Worm (Caenorhabditis elegans) whole organism, midembryonic: Measurements from ENCODE around the gene cki-2.

ENCODE experiments used
- T22C8.4 ChIP-seq: fragments of 200-800 bp; sonication (Bioruptor generic); IDR thresholded peaks from 2 replicates; pipeline ENCODE4 v1.3.6; 2022; ENCODE audit warnings: missing genetic modification characterization, missing compliant biosample characterization
- cog-1 ChIP-seq: sonication (generic microtip); optimal IDR thresholded peaks from 2 replicates; lab custom pipeline; 2016; ENCODE audit warnings: missing genetic modification characterization, missing compliant biosample characterization
- flt-1 ChIP-seq: fragments of 200-800 bp; sonication (Bioruptor generic); IDR thresholded peaks from 2 replicates; pipeline ENCODE4 v1.3.6; 2022; ENCODE audit warnings: missing genetic modification characterization, missing compliant biosample characterization
- klf-2 ChIP-seq: fragments of 200-800 bp; sonication (Bioruptor generic); conservative IDR thresholded peaks from 2 replicates; pipeline ENCODE4 v1.3.6; 2022; ENCODE audit warnings: missing genetic modification reagents, missing genetic modification characterization, missing compliant biosample characterization
- med-1 ChIP-seq: sonication (generic microtip); optimal IDR thresholded peaks from 2 replicates; lab custom pipeline; 2017; ENCODE audit warnings: missing genetic modification characterization, mild to moderate bottlenecking, missing compliant biosample characterization, antibody characterized with exemption, missing genetic modification reagents; ENCODE audit not compliant: insufficient read depth
- ref-1 ChIP-seq: fragments of 200-800 bp; sonication (Bioruptor generic); conservative IDR thresholded peaks from 2 replicates; pipeline ENCODE4 v1.3.6; 2022; ENCODE audit warnings: missing genetic modification reagents, missing genetic modification characterization, missing compliant biosample characterization
- tab-1 ChIP-seq: fragments of 200-800 bp; sonication (Bioruptor generic); IDR thresholded peaks from 2 replicates; pipeline ENCODE4 v1.3.6; 2022; ENCODE audit warnings: missing genetic modification characterization, missing compliant biosample characterization
- ztf-23 ChIP-seq: fragments of 200-800 bp; sonication (Bioruptor generic); IDR thresholded peaks from 2 replicates; pipeline ENCODE4 v1.3.6; 2022; ENCODE audit warnings: missing genetic modification reagents, missing genetic modification characterization, missing compliant biosample characterization
- ztf-29 ChIP-seq: fragments of 200-800 bp; sonication (Bioruptor generic); IDR thresholded peaks from 2 replicates; pipeline ENCODE4 v1.3.6; 2022; ENCODE audit warnings: missing genetic modification reagents, missing genetic modification characterization, missing compliant biosample characterization

The cki-2 gene

ce11 chrII:7816163-7816776 lies at the start of gene cki-2:
Gene cki-2, plus strand, starts transcription at chrII:7816499.
- TF ChIP-seq T22C8.4 (peak; percentile 37; the same call in 1 of the 2 replicates), flt-1 (GFP tag; lab: Robert Waterston, UW) (no peak)

- TF ChIP-seq klf-2 (GFP tag; lab: Robert Waterston, UW): no peak
- no peak for TF ChIP-seq T22C8.4
- TF ChIP-seq cog-1 (tag; lab: Kevin White, UChicago): no peak
- TF ChIP-seq ref-1 (GFP tag; lab: Robert Waterston, UW): no peak
- no peak for TF ChIP-seq tab-1 (GFP tag; lab: Robert Waterston, UW)
These were observed 47.0 kb upstream of the cki-2 start for ce11 chrII:7769254-7769653.

ce11 chrII:7770253-7770652 lies 46.0 kb upstream of the cki-2 start:
- TF ChIP-seq T22C8.4 (no peak), med-1 (GFP tag; lab: Kevin White, UChicago) (no peak), cog-1 (tag; lab: Kevin White, UChicago) (no peak), klf-2 (GFP tag; lab: Robert Waterston, UW) (no peak), flt-1 (GFP tag; lab: Robert Waterston, UW) (no peak)

- no peak for TF ChIP-seq ref-1 (GFP tag; lab: Robert Waterston, UW)
These were observed 44.4 kb upstream of the cki-2 start, which contains the start of gene C06A8.8 for ce11 chrII:7771917-7772316. Gene C06A8.8, minus strand, starts transcription at chrII:7772017.

ce11 chrII:7772411-7772810 lies 43.9 kb upstream of the cki-2 start, which contains the start of gene C06A8.6:
Gene C06A8.6, plus strand, starts transcription at chrII:7772499.
- no peak for TF ChIP-seq ref-1 (GFP tag; lab: Robert Waterston, UW)
- TF ChIP-seq tab-1 (GFP tag; lab: Robert Waterston, UW): no peak
- no peak for TF ChIP-seq cog-1 (tag; lab: Kevin White, UChicago)
- no peak for TF ChIP-seq ztf-29 (GFP tag; lab: Robert Waterston, UW)
- no peak for TF ChIP-seq klf-2 (GFP tag; lab: Robert Waterston, UW)
- TF ChIP-seq T22C8.4: no peak
- TF ChIP-seq ztf-23 (GFP tag; lab: Robert Waterston, UW): no peak
- no peak for TF ChIP-seq flt-1 (GFP tag; lab: Robert Waterston, UW)

ce11 chrII:7773427-7773993 lies 42.8 kb upstream of the cki-2 start:
- TF ChIP-seq klf-2 (GFP tag; lab: Robert Waterston, UW) (no peak), ztf-23 (GFP tag; lab: Robert Waterston, UW) (no peak)

ce11 chrII:7776232-7776631 lies 40.1 kb upstream of the cki-2 start:
- no peak for TF ChIP-seq ztf-23 (GFP tag; lab: Robert Waterston, UW)
- TF ChIP-seq ref-1 (GFP tag; lab: Robert Waterston, UW): no peak
- no peak for TF ChIP-seq flt-1 (GFP tag; lab: Robert Waterston, UW)
- TF ChIP-seq klf-2 (GFP tag; lab: Robert Waterston, UW): no peak
- TF ChIP-seq T22C8.4: no peak
- no peak for TF ChIP-seq tab-1 (GFP tag; lab: Robert Waterston, UW)

- TF ChIP-seq ref-1 (GFP tag; lab: Robert Waterston, UW): no peak
- no peak for TF ChIP-seq T22C8.4
- no peak for TF ChIP-seq klf-2 (GFP tag; lab: Robert Waterston, UW)
- TF ChIP-seq ztf-23 (GFP tag; lab: Robert Waterston, UW): no peak
- no peak for TF ChIP-seq med-1 (GFP tag; lab: Kevin White, UChicago)
- no peak for TF ChIP-seq cog-1 (tag; lab: Kevin White, UChicago)
- no peak for TF ChIP-seq flt-1 (GFP tag; lab: Robert Waterston, UW)
- no peak for TF ChIP-seq tab-1 (GFP tag; lab: Robert Waterston, UW)
- TF ChIP-seq ztf-29 (GFP tag; lab: Robert Waterston, UW): no peak
These were observed 39.6 kb upstream of the cki-2 start for ce11 chrII:7776715-7777114.

ce11 chrII:7777320-7777978 lies 38.9 kb upstream of the cki-2 start, which contains the start of gene mthf-1:
Gene mthf-1, minus strand, starts transcription at chrII:7777823.
- TF ChIP-seq ztf-29 (GFP tag; lab: Robert Waterston, UW): no peak
- no peak for TF ChIP-seq T22C8.4
- TF ChIP-seq cog-1 (tag; lab: Kevin White, UChicago): no peak
- no peak for TF ChIP-seq flt-1 (GFP tag; lab: Robert Waterston, UW)
- TF ChIP-seq ztf-23 (GFP tag; lab: Robert Waterston, UW): no peak
- TF ChIP-seq med-1 (GFP tag; lab: Kevin White, UChicago): no peak

ce11 chrII:7778273-7778672 lies 38.0 kb upstream of the cki-2 start:
- TF ChIP-seq T22C8.4 (no peak), cog-1 (tag; lab: Kevin White, UChicago) (no peak), ztf-23 (GFP tag; lab: Robert Waterston, UW) (no peak), ztf-29 (GFP tag; lab: Robert Waterston, UW) (no peak), flt-1 (GFP tag; lab: Robert Waterston, UW) (no peak), ref-1 (GFP tag; lab: Robert Waterston, UW) (no peak), klf-2 (GFP tag; lab: Robert Waterston, UW) (no peak), med-1 (GFP tag; lab: Kevin White, UChicago) (no peak), tab-1 (GFP tag; lab: Robert Waterston, UW) (no peak)
